Fruit fly (Drosophila melanogaster) whole organism, embryonic: ENCODE results near the gene CG11703.

Experiments used
- CG15479 ChIP-seq: fragments of 200-800 bp; sonication (Bioruptor generic); optimal IDR thresholded peaks from 3 replicates; lab custom pipeline; 2019; ENCODE audit warnings: missing biosample characterization, mild to moderate bottlenecking, missing genetic modification characterization, moderate library complexity
- CTCF ChIP-seq: fragments of 200-800 bp; sonication (Bioruptor generic); optimal IDR thresholded peaks from 2 replicates; lab custom pipeline; 2017; ENCODE audit warnings: missing biosample characterization, mild to moderate bottlenecking, missing genetic modification characterization, moderate library complexity
- pan ChIP-seq, 4 experiments: fragments of >200 bp in 3 of 4; fragments of 200-800 bp in 1 of 4; sonication (Bioruptor generic) in 1 of 4; optimal IDR thresholded peaks in 3 of 4; IDR thresholded peaks in 1 of 4; 2 replicates each; pipeline versions ENCODE4 v1.3.6 to Lab custom; 2017 to 2022; ENCODE audit warnings: missing biosample characterization in 2 of 4, missing genetic modification characterization in 2 of 4, mixed read lengths in 1 of 4
- pzg ChIP-seq: fragments of 200-800 bp; sonication (Bioruptor generic); optimal IDR thresholded peaks from 3 replicates; lab custom pipeline; 2018; ENCODE audit warnings: missing biosample characterization, mild to moderate bottlenecking, missing genetic modification characterization, moderate library complexity
- tup ChIP-seq: fragments of 200-800 bp; sonication (Bioruptor generic); optimal IDR thresholded peaks from 2 replicates; lab custom pipeline; 2016; ENCODE audit warnings: missing biosample characterization, mild to moderate bottlenecking, missing genetic modification characterization, moderate library complexity
- zen ChIP-seq: fragments of 200-800 bp; sonication (Bioruptor generic); optimal IDR thresholded peaks from 3 replicates; lab custom pipeline; 2018; ENCODE audit warnings: missing biosample characterization, mild to moderate bottlenecking, missing genetic modification characterization, moderate library complexity

DNA sequence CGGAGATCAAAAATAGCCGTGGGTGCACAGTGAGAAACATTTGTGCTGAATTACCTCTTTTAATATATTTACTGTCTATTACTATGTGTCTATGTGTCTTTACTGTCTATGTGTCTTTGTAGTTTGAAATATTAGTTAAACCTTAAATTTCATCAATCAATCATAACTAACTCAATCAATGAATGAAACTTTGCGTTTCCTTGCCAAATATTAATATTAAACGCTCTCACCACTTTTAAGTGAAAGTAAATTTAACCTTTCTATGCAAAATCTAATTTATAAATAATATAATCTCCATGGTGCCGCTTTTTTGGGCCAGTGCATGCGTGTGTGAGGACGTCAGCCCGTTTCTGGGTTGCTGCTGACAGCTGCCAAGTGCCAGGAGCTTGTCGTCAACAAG, 46.8 kb downstream of the CG11703 start:
- TF ChIP-seq tup (GFP tag; lab: Kevin White, UChicago) (no peak), CG15479 (GFP tag; lab: Kevin White, UChicago) (no peak), CTCF (no peak), pan (optimal IDR thresholded peaks at IDR 0.05; lab: Kevin White, UChicago) (no peak), pan (GFP tag; optimal IDR thresholded peaks at IDR 0.05 in 1 of 2, IDR thresholded peaks at IDR 0.05 in 1 of 2) (no peak), zen (no peak), pzg (no peak)
